Worm (Caenorhabditis elegans): ENCODE results near the gene T08G3.11.

- TF ChIP-seq efl-1 (optimal IDR thresholded peaks at IDR 0.05) (no peak), efl-1 (GFP tag; optimal IDR thresholded peaks at IDR 0.05 in 1 of 2) (peak in 1 of 2 experiments; percentile 16), hlh-17 (GFP tag; optimal IDR thresholded peaks at IDR 0.05; ENCODE audit: borderline replicate concordance) (no peak), nhr-11 (tag; optimal IDR thresholded peaks at IDR 0.05) (no peak), nhr-71 (tag; optimal IDR thresholded peaks at IDR 0.05) (no peak)
These were observed at the start of gene T08G3.11 for ce11 chrV:16479275-16479674.
